Worm (Caenorhabditis elegans): ENCODE data around the gene Y43F4A.4.

- TF ChIP-seq tra-4 (tag; optimal IDR thresholded peaks at IDR 0.05) (no peak), pes-1 (GFP tag; IDR thresholded peaks at IDR 0.05) (no peak), aly-1 (tag; optimal IDR thresholded peaks at IDR 0.05) (no peak), flt-1 (GFP tag; IDR thresholded peaks at IDR 0.05) (no peak)
Observed at ce11 chrIII:13277881-13278500, 32.6 kb downstream of the Y43F4A.4 start.
